Fruit fly (Drosophila melanogaster) Kc167 (cell line): ENCODE data around the gene psd.

Source experiments
- h ChIP-seq: fragments of >200 bp; optimal IDR thresholded peaks from 3 replicates; lab custom pipeline; 2018; ENCODE audit warnings: missing external identifiers
- psq ChIP-seq: fragments of >200 bp; optimal IDR thresholded peaks from 2 replicates; lab custom pipeline; 2017; ENCODE audit warnings: missing external identifiers

dm6 chr2L:5959863-5960658, 4.7 kb downstream of the psd start, which contains the start of gene Vm26Aa:
- no peak for TF ChIP-seq psq (lab: Kevin White, UChicago)
- no peak for TF ChIP-seq h (lab: Kevin White, UChicago)
